Fruit fly (Drosophila melanogaster) whole organism, embryonic: Measurements from ENCODE around the gene CG14234.
A peak's percentile ranks its signal among the peaks of the same experiment; 100 is the strongest.

ENCODE experiments used
- Abd-B ChIP-seq: fragments of 200-800 bp; sonication (Bioruptor generic); optimal IDR thresholded peaks from 2 replicates; lab custom pipeline; 2018; ENCODE audit warnings: missing biosample characterization, mild to moderate bottlenecking, missing genetic modification characterization, moderate library complexity
- Antp ChIP-seq: fragments of 200-800 bp; sonication (Bioruptor generic); optimal IDR thresholded peaks from 3 replicates; lab custom pipeline; 2016; ENCODE audit warnings: missing biosample characterization, missing genetic modification characterization
- Atf3 ChIP-seq: fragments of 200-800 bp; sonication (Bioruptor generic); optimal IDR thresholded peaks from 3 replicates; lab custom pipeline; 2016; ENCODE audit warnings: missing biosample characterization, missing genetic modification characterization
- CG11504 ChIP-seq: fragments of 200-800 bp; sonication (Bioruptor generic); optimal IDR thresholded peaks from 3 replicates; lab custom pipeline; 2019; ENCODE audit warnings: missing biosample characterization, mild to moderate bottlenecking, missing genetic modification characterization, moderate library complexity
- CG12744 ChIP-seq: fragments of 200-800 bp; sonication (Bioruptor generic); optimal IDR thresholded peaks from 2 replicates; lab custom pipeline; 2016; ENCODE audit warnings: missing biosample characterization, missing genetic modification characterization
- CG15479 ChIP-seq: fragments of 200-800 bp; sonication (Bioruptor generic); optimal IDR thresholded peaks from 3 replicates; lab custom pipeline; 2019; ENCODE audit warnings: missing biosample characterization, mild to moderate bottlenecking, missing genetic modification characterization, moderate library complexity
- CG17612 ChIP-seq: fragments of 200-800 bp; sonication (Bioruptor generic); IDR thresholded peaks from 2 replicates; pipeline ENCODE4 v1.3.6; 2022; ENCODE audit warnings: missing biosample characterization, missing genetic modification characterization
- CG17912 ChIP-seq: fragments of 200-800 bp; sonication (Bioruptor generic); optimal IDR thresholded peaks from 2 replicates; lab custom pipeline; 2018; ENCODE audit warnings: missing biosample characterization, mild to moderate bottlenecking, missing genetic modification characterization
- CG18599 ChIP-seq: fragments of 200-800 bp; sonication (Bioruptor generic); optimal IDR thresholded peaks from 3 replicates; lab custom pipeline; 2017; ENCODE audit warnings: missing biosample characterization, missing genetic modification characterization, mild to moderate bottlenecking, moderate library complexity, missing genetic modification reagents
- CG2120 ChIP-seq: fragments of 200-800 bp; sonication (Bioruptor generic); optimal IDR thresholded peaks from 3 replicates; lab custom pipeline; 2016; ENCODE audit warnings: missing biosample characterization, missing genetic modification characterization
- CG2678 ChIP-seq: fragments of 200-800 bp; sonication (Bioruptor generic); optimal IDR thresholded peaks from 3 replicates; lab custom pipeline; 2019; ENCODE audit warnings: missing biosample characterization, mild to moderate bottlenecking, missing genetic modification characterization, moderate library complexity
- CG30020 ChIP-seq: fragments of 200-800 bp; optimal IDR thresholded peaks from 2 replicates; lab custom pipeline; 2019; ENCODE audit warnings: missing biosample characterization, mild to moderate bottlenecking, missing genetic modification characterization, moderate library complexity
- CG3847 ChIP-seq: fragments of 200-800 bp; sonication (Bioruptor generic); IDR thresholded peaks from 2 replicates; pipeline ENCODE4 v1.3.6; 2022; ENCODE audit warnings: missing biosample characterization, missing genetic modification characterization
- CG8290 ChIP-seq, 3 experiments: fragments of 200-800 bp; sonication (Bioruptor generic); optimal IDR thresholded peaks; 2 replicates each; lab custom pipeline; 2016 to 2019; ENCODE audit warnings: missing biosample characterization in 3 of 3, missing genetic modification characterization in 3 of 3, mild to moderate bottlenecking in 2 of 3, moderate library complexity in 1 of 3
- CG9932 ChIP-seq: fragments of 200-800 bp; sonication (Bioruptor generic); IDR thresholded peaks from 2 replicates; pipeline ENCODE4 v1.3.6; 2022; ENCODE audit warnings: missing biosample characterization, missing genetic modification characterization
- Dip3 ChIP-seq: fragments of 200-800 bp; sonication (Bioruptor generic); optimal IDR thresholded peaks from 3 replicates; lab custom pipeline; 2016; ENCODE audit warnings: missing biosample characterization, missing genetic modification characterization
- Doc3 ChIP-seq: fragments of 200-800 bp; sonication (Bioruptor generic); IDR thresholded peaks from 3 replicates; pipeline ENCODE4 v1.3.6; 2022; ENCODE audit warnings: missing biosample characterization, missing genetic modification characterization; ENCODE audit not compliant: partially characterized antibody
- Ets97D ChIP-seq: fragments of 200-800 bp; sonication (Bioruptor generic); optimal IDR thresholded peaks from 3 replicates; lab custom pipeline; 2016; ENCODE audit warnings: missing biosample characterization, missing genetic modification characterization
- Fer1 ChIP-seq: fragments of 200-800 bp; sonication (Bioruptor generic); optimal IDR thresholded peaks from 2 replicates; lab custom pipeline; 2017; ENCODE audit warnings: missing biosample characterization, mild to moderate bottlenecking, missing genetic modification characterization
- Hmr ChIP-seq: fragments of 200-800 bp; sonication (Bioruptor generic); optimal IDR thresholded peaks from 3 replicates; lab custom pipeline; 2017; ENCODE audit warnings: mild to moderate bottlenecking, missing biosample characterization, missing genetic modification reagents, missing genetic modification characterization
- Hr51 ChIP-seq, 2 experiments: fragments of 200-800 bp; sonication (Bioruptor generic); optimal IDR thresholded peaks; 2 replicates in 1 of 2; 3 replicates in 1 of 2; lab custom pipeline; 2016 to 2018; ENCODE audit warnings: missing biosample characterization in 2 of 2, missing genetic modification characterization in 2 of 2, mild to moderate bottlenecking in 1 of 2, moderate library complexity in 1 of 2
- Jarid2 ChIP-seq: fragments of 200-800 bp; sonication (Bioruptor generic); optimal IDR thresholded peaks from 3 replicates; lab custom pipeline; 2017; ENCODE audit warnings: mild to moderate bottlenecking, missing biosample characterization, missing genetic modification reagents, missing genetic modification characterization
- Neu2 ChIP-seq: fragments of 200-800 bp; sonication (Bioruptor generic); optimal IDR thresholded peaks from 3 replicates; lab custom pipeline; 2016; ENCODE audit warnings: missing biosample characterization, missing genetic modification characterization, borderline replicate concordance
- Scr ChIP-seq: fragments of 200-800 bp; sonication (Bioruptor generic); IDR thresholded peaks from 2 replicates; pipeline ENCODE4 v1.3.6; 2022; ENCODE audit warnings: missing biosample characterization, missing genetic modification characterization; ENCODE audit not compliant: partially characterized antibody
- ab ChIP-seq: fragments of 200-800 bp; sonication (Bioruptor generic); optimal IDR thresholded peaks from 2 replicates; lab custom pipeline; 2016; ENCODE audit warnings: missing biosample characterization, missing genetic modification characterization
- amos ChIP-seq: fragments of 200-800 bp; sonication (Bioruptor generic); IDR thresholded peaks from 2 replicates; pipeline ENCODE4 v1.3.6; 2022; ENCODE audit warnings: missing biosample characterization, missing genetic modification characterization; ENCODE audit not compliant: partially characterized antibody
- bsh ChIP-seq, 2 experiments: fragments of 200-800 bp; sonication (Bioruptor generic); optimal IDR thresholded peaks; 2 replicates each; lab custom pipeline; 2017 to 2018; ENCODE audit warnings: mild to moderate bottlenecking in 2 of 2, missing biosample characterization in 2 of 2, missing genetic modification characterization in 2 of 2, moderate library complexity in 1 of 2
- cas ChIP-seq: fragments of 200-800 bp; sonication (Bioruptor generic); IDR thresholded peaks from 2 replicates; pipeline ENCODE4 v1.3.6; 2022; ENCODE audit warnings: missing biosample characterization, missing genetic modification characterization
- chn ChIP-seq: fragments of 200-800 bp; sonication (Bioruptor generic); optimal IDR thresholded peaks from 2 replicates; lab custom pipeline; 2016; ENCODE audit warnings: missing biosample characterization, missing genetic modification characterization
- cwo ChIP-seq: fragments of 200-800 bp; sonication (Bioruptor generic); optimal IDR thresholded peaks from 3 replicates; lab custom pipeline; 2017; ENCODE audit warnings: missing biosample characterization, missing genetic modification characterization, mild to moderate bottlenecking, moderate library complexity, missing genetic modification reagents
- da ChIP-seq: fragments of 200-800 bp; sonication (Bioruptor generic); optimal IDR thresholded peaks from 2 replicates; lab custom pipeline; 2016; ENCODE audit warnings: missing biosample characterization, missing genetic modification characterization
- dati ChIP-seq: fragments of 200-800 bp; sonication (Bioruptor generic); IDR thresholded peaks from 2 replicates; pipeline ENCODE4 v1.3.6; 2022; ENCODE audit warnings: missing biosample characterization, missing genetic modification characterization
- eyg ChIP-seq: fragments of 200-800 bp; sonication (Bioruptor generic); optimal IDR thresholded peaks from 3 replicates; lab custom pipeline; 2016; ENCODE audit warnings: missing biosample characterization, missing genetic modification characterization
- gro ChIP-seq: fragments of 200-800 bp; sonication (Bioruptor generic); optimal IDR thresholded peaks from 2 replicates; lab custom pipeline; 2016; ENCODE audit warnings: missing biosample characterization, missing genetic modification characterization
- hbn ChIP-seq: fragments of 200-800 bp; sonication (Bioruptor generic); IDR thresholded peaks from 2 replicates; pipeline ENCODE4 v1.3.6; 2022; ENCODE audit warnings: missing biosample characterization, missing genetic modification characterization; ENCODE audit not compliant: partially characterized antibody
- ind ChIP-seq: fragments of 200-800 bp; sonication (Bioruptor generic); optimal IDR thresholded peaks from 3 replicates; lab custom pipeline; 2016; ENCODE audit warnings: missing biosample characterization, missing genetic modification characterization
- lbe ChIP-seq: fragments of 200-800 bp; sonication (Bioruptor generic); optimal IDR thresholded peaks from 2 replicates; lab custom pipeline; 2016; ENCODE audit warnings: missing biosample characterization, mild to moderate bottlenecking, missing genetic modification characterization
- mam ChIP-seq: fragments of 200-800 bp; sonication (Bioruptor generic); optimal IDR thresholded peaks from 3 replicates; lab custom pipeline; 2016; ENCODE audit warnings: missing biosample characterization, missing genetic modification characterization
- org-1 ChIP-seq: fragments of 200-800 bp; sonication (Bioruptor generic); optimal IDR thresholded peaks from 2 replicates; lab custom pipeline; 2017; ENCODE audit warnings: missing biosample characterization, missing genetic modification characterization
- otp ChIP-seq: fragments of 200-800 bp; sonication (Bioruptor generic); IDR thresholded peaks from 3 replicates; pipeline ENCODE4, ENCODE4 v1.3.6; 2022; ENCODE audit warnings: missing biosample characterization, missing genetic modification characterization
- pita ChIP-seq: fragments of 200-800 bp; sonication (Bioruptor generic); optimal IDR thresholded peaks from 2 replicates; lab custom pipeline; 2017; ENCODE audit warnings: missing biosample characterization, mild to moderate bottlenecking, missing genetic modification characterization
- prd ChIP-seq, 3 experiments: fragments of >200 bp in 2 of 3; fragments of 200-800 bp in 1 of 3; sonication (Bioruptor generic) in 1 of 3; optimal IDR thresholded peaks in 2 of 3; IDR thresholded peaks in 1 of 3; 2 replicates in 2 of 3; 3 replicates in 1 of 3; pipeline versions ENCODE4 v1.3.6 to Lab custom; 2017 to 2022; ENCODE audit warnings: missing biosample characterization in 1 of 3, missing genetic modification characterization in 1 of 3
- pum ChIP-seq: fragments of 200-800 bp; sonication (Bioruptor generic); optimal IDR thresholded peaks from 2 replicates; lab custom pipeline; 2016; ENCODE audit warnings: missing biosample characterization, missing genetic modification characterization
- repo ChIP-seq: fragments of 200-800 bp; sonication (Bioruptor generic); optimal IDR thresholded peaks from 2 replicates; lab custom pipeline; 2016; ENCODE audit warnings: missing biosample characterization, missing genetic modification characterization
- rib ChIP-seq: fragments of 200-800 bp; sonication (Bioruptor generic); IDR thresholded peaks from 2 replicates; pipeline ENCODE4 v1.3.6; 2022; ENCODE audit warnings: missing biosample characterization, missing genetic modification characterization
- sna ChIP-seq: fragments of 200-800 bp; sonication (Bioruptor generic); IDR thresholded peaks from 2 replicates; pipeline ENCODE4 v1.3.6; 2022; ENCODE audit warnings: missing biosample characterization, missing genetic modification characterization; ENCODE audit not compliant: partially characterized antibody
- so ChIP-seq: fragments of 200-800 bp; sonication (Bioruptor generic); IDR thresholded peaks from 3 replicates; pipeline ENCODE4 v1.3.6; 2022; ENCODE audit warnings: missing biosample characterization, missing genetic modification characterization
- trem ChIP-seq: fragments of 200-800 bp; optimal IDR thresholded peaks from 3 replicates; lab custom pipeline; 2019; ENCODE audit warnings: missing biosample characterization, mild to moderate bottlenecking, missing genetic modification characterization, moderate library complexity
- unc-4 ChIP-seq: fragments of 200-800 bp; sonication (Bioruptor generic); IDR thresholded peaks from 2 replicates; pipeline ENCODE4 v1.3.6; 2022; ENCODE audit warnings: missing biosample characterization, missing genetic modification characterization; ENCODE audit not compliant: partially characterized antibody

CG14234 gene

DNA sequence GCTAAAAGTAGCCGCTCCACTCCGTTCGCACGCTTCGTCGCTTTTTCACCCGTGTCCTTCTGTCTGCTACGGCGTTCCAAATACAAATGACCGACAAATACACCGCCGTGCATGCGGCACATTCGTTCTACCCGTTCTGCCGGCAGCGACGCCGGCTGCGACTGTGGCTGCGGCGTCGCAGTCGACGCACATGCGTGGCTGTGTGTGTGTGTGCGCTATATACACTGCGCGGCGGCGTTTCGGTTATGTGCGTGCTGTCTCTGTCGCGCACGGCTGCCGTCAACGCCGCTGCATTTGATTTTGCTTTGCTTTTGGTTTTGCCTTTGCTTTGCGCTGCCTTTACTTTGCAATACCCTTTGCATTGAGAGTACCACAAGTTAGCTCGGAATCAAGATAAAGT, 48.1 kb downstream of the CG14234 start, which contains the start of gene zld (continued):
- TF ChIP-seq bsh (GFP tag; optimal IDR thresholded peaks at IDR 0.05; lab: Kevin White, UChicago) (no peak), CG17612 (GFP tag; lab: Robert Waterston, UW) (no peak), pita (GFP tag; lab: Kevin White, UChicago) (no peak), Neu2 (no peak), prd (optimal IDR thresholded peaks at IDR 0.05; lab: Kevin White, UChicago) (no peak), prd (GFP tag; IDR thresholded peaks at IDR 0.05; lab: Robert Waterston, UW) (no peak), sna (GFP tag; lab: Robert Waterston, UW) (0 out of 2 replicates have a peak, but pooled peaks have one; percentile 26), otp (GFP tag; lab: Robert Waterston, UW) (no peak), dati (GFP tag; lab: Robert Waterston, UW) (no peak), eyg (no peak), Abd-B (GFP tag; lab: Kevin White, UChicago) (no peak), amos (0 out of 2 replicates have a peak, but pooled peaks have one; percentile 26), gro (GFP tag; lab: Kevin White, UChicago) (no peak), Dip3 (GFP tag; lab: Kevin White, UChicago) (no peak), unc-4 (GFP tag; lab: Robert Waterston, UW) (no peak), CG2120 (GFP tag; lab: Kevin White, UChicago) (no peak), ind (GFP tag; lab: Kevin White, UChicago) (no peak), Jarid2 (GFP tag; lab: Kevin White, UChicago) (peak; percentile 18), CG8290 (GFP tag; optimal IDR thresholded peaks at IDR 0.05; lab: Kevin White, UChicago) (no peak), CG8290 (tag; optimal IDR thresholded peaks at IDR 0.05; lab: Kevin White, UChicago) (peak in 1 of 2 experiments; percentile 32), cas (GFP tag; lab: Robert Waterston, UW) (no peak), trem (tag; lab: Kevin White, UChicago) (no peak), CG9932 (GFP tag; lab: Robert Waterston, UW) (no peak), CG11504 (tag; lab: Kevin White, UChicago) (no peak), Atf3 (GFP tag; lab: Kevin White, UChicago) (no peak), org-1 (GFP tag; lab: Kevin White, UChicago) (no peak), rib (GFP tag; lab: Robert Waterston, UW) (0 out of 2 replicates have a peak, but pooled peaks have one; percentile 34), CG2678 (tag; lab: Kevin White, UChicago) (no peak), chn (no peak), ab (GFP tag; lab: Kevin White, UChicago) (no peak), lbe (GFP tag; lab: Kevin White, UChicago) (no peak), CG15479 (peak; percentile 61), CG3847 (GFP tag; lab: Robert Waterston, UW) (no peak), so (GFP tag; lab: Robert Waterston, UW) (no peak), CG12744 (GFP tag; lab: Kevin White, UChicago) (no peak), Hmr (GFP tag; lab: Kevin White, UChicago) (no peak), CG30020 (tag; lab: Kevin White, UChicago) (no peak), hbn (GFP tag; lab: Robert Waterston, UW) (no peak), cwo (GFP tag; lab: Kevin White, UChicago) (no peak), CG18599 (GFP tag; lab: Kevin White, UChicago) (no peak), da (GFP tag; lab: Kevin White, UChicago) (no peak), mam (GFP tag; lab: Kevin White, UChicago) (no peak), pum (GFP tag; lab: Kevin White, UChicago) (no peak), repo (no peak), Antp (no peak), Ets97D (GFP tag; lab: Kevin White, UChicago) (no peak), Doc3 (no peak), CG17912 (GFP tag; lab: Kevin White, UChicago) (no peak), Fer1 (GFP tag; lab: Kevin White, UChicago) (no peak), Hr51 (GFP tag; optimal IDR thresholded peaks at IDR 0.05; lab: Kevin White, UChicago) (no peak), Scr (GFP tag; lab: Robert Waterston, UW) (peak; percentile 39; the same call in 1 of the 2 replicates)
